Worm (Caenorhabditis elegans) whole organism, young adult: ENCODE measurements around the gene F11D11.3.
A peak's percentile ranks its signal among the peaks of the same experiment; 100 is the strongest.

ENCODE experiments used
- B0261.1 ChIP-seq: sonication (generic microtip); optimal IDR thresholded peaks from 2 replicates; lab custom pipeline; 2016; ENCODE audit warnings: mild to moderate bottlenecking, missing genetic modification characterization, moderate library complexity, missing compliant biosample characterization
- D2030.7 ChIP-seq: fragments of 200-800 bp; sonication (Bioruptor generic); IDR thresholded peaks from 2 replicates; pipeline ENCODE4 v1.3.6; 2022; ENCODE audit warnings: missing genetic modification reagents, missing genetic modification characterization, missing compliant biosample characterization
- F49E8.2 ChIP-seq: sonication (generic microtip); optimal IDR thresholded peaks from 3 replicates; lab custom pipeline; 2017; ENCODE audit warnings: missing genetic modification characterization, mild to moderate bottlenecking, missing compliant biosample characterization, antibody characterized with exemption, moderate library complexity; ENCODE audit not compliant: insufficient read depth
- Y79H2A.3 ChIP-seq: fragments of 200-800 bp; sonication (Bioruptor generic); conservative IDR thresholded peaks from 2 replicates; pipeline ENCODE4 v1.3.6; 2022; ENCODE audit warnings: missing genetic modification reagents, missing genetic modification characterization, missing compliant biosample characterization
- ama-1 ChIP-seq, 3 experiments: fragments of 150-350 bp in 1 of 3; sonication (generic microtip) in 2 of 3; optimal IDR thresholded peaks; 2 replicates each; lab custom pipeline; 2014 to 2018; ENCODE audit warnings: missing biosample characterization in 2 of 3, missing genetic modification characterization in 2 of 3, missing genetic modification reagents in 2 of 3
- aptf-3 ChIP-seq: fragments of 200-800 bp; sonication (Bioruptor generic); IDR thresholded peaks from 2 replicates; pipeline ENCODE4 v1.3.6; 2022; ENCODE audit warnings: missing genetic modification characterization, missing compliant biosample characterization
- bed-1 ChIP-seq: fragments of 200-800 bp; sonication (Bioruptor generic); IDR thresholded peaks from 2 replicates; pipeline ENCODE4 v1.3.6; 2022; ENCODE audit warnings: missing genetic modification reagents, missing genetic modification characterization, missing compliant biosample characterization
- bed-2 ChIP-seq: fragments of 200-800 bp; sonication (Bioruptor generic); IDR thresholded peaks from 2 replicates; pipeline ENCODE4 v1.3.6; 2022; ENCODE audit warnings: missing genetic modification reagents, missing genetic modification characterization, missing compliant biosample characterization
- cebp-1 ChIP-seq, 2 experiments: fragments of 200-800 bp in 1 of 2; sonication (Bioruptor generic) in 1 of 2; sonication (generic microtip) in 1 of 2; IDR thresholded peaks in 1 of 2; optimal IDR thresholded peaks in 1 of 2; 2 replicates each; pipeline versions ENCODE4 v1.3.6 to Lab custom; 2017 to 2022; ENCODE audit warnings: missing compliant biosample characterization in 2 of 2, missing genetic modification characterization in 2 of 2, mild to moderate bottlenecking in 1 of 2, missing genetic modification reagents in 1 of 2, moderate library complexity in 1 of 2
- ceh-58 ChIP-seq: fragments of 200-800 bp; sonication (Bioruptor generic); IDR thresholded peaks from 2 replicates; pipeline ENCODE4 v1.3.6; 2022; ENCODE audit warnings: missing genetic modification characterization, missing compliant biosample characterization
- chd-7 ChIP-seq: sonication (generic microtip); optimal IDR thresholded peaks from 2 replicates; lab custom pipeline; 2016; ENCODE audit warnings: mild to moderate bottlenecking, missing genetic modification characterization, moderate library complexity, missing compliant biosample characterization
- die-1 ChIP-seq: sonication (generic microtip); optimal IDR thresholded peaks from 2 replicates; lab custom pipeline; 2016; ENCODE audit warnings: missing genotype, mild to moderate bottlenecking, missing genetic modification characterization, missing compliant biosample characterization
- egl-44 ChIP-seq: fragments of 200-800 bp; sonication (Bioruptor generic); IDR thresholded peaks from 2 replicates; pipeline ENCODE4 v1.3.6; 2022; ENCODE audit warnings: missing genetic modification reagents, missing genetic modification characterization, missing compliant biosample characterization
- fkh-3 ChIP-seq: sonication (generic microtip); optimal IDR thresholded peaks from 2 replicates; lab custom pipeline; 2016; ENCODE audit warnings: mild to moderate bottlenecking, missing genetic modification characterization, missing compliant biosample characterization
- him-1 ChIP-seq: sonication (generic microtip); optimal IDR thresholded peaks from 2 replicates; lab custom pipeline; 2016; ENCODE audit warnings: missing genotype, missing genetic modification reagents, missing genetic modification characterization, missing compliant biosample characterization
- hlh-12 ChIP-seq: sonication (generic microtip); optimal IDR thresholded peaks from 2 replicates; lab custom pipeline; 2016; ENCODE audit warnings: missing genetic modification characterization, missing compliant biosample characterization
- hlh-26 ChIP-seq: fragments of 200-800 bp; sonication (Bioruptor generic); conservative IDR thresholded peaks from 2 replicates; pipeline ENCODE4 v1.3.6; 2022; ENCODE audit warnings: missing genetic modification reagents, missing genetic modification characterization, missing compliant biosample characterization
- hrde-1 ChIP-seq: sonication (generic microtip); optimal IDR thresholded peaks from 2 replicates; lab custom pipeline; 2016; ENCODE audit warnings: missing genetic modification characterization, mild to moderate bottlenecking, missing compliant biosample characterization, moderate library complexity, missing genotype, missing genetic modification reagents, borderline replicate concordance
- hsf-1 ChIP-seq: fragments of 200-800 bp; sonication (Bioruptor generic); IDR thresholded peaks from 2 replicates; pipeline ENCODE4 v1.3.6; 2022; ENCODE audit warnings: missing genetic modification reagents, missing genetic modification characterization, missing compliant biosample characterization
- lin-35 ChIP-seq, 3 experiments: fragments of 150-350 bp in 2 of 3; sonication (generic microtip) in 1 of 3; optimal IDR thresholded peaks; 2 replicates each; lab custom pipeline; 2014 to 2018; ENCODE audit warnings: missing biosample characterization in 3 of 3, missing genetic modification characterization in 3 of 3, missing genetic modification reagents in 3 of 3
- madf-10 ChIP-seq: sonication (generic microtip); optimal IDR thresholded peaks from 2 replicates; lab custom pipeline; 2016; ENCODE audit warnings: mild to moderate bottlenecking, missing genetic modification characterization, missing compliant biosample characterization
- nfya-1 ChIP-seq: sonication (generic microtip); optimal IDR thresholded peaks from 2 replicates; lab custom pipeline; 2017; ENCODE audit warnings: antibody characterized with exemption, missing compliant biosample characterization, missing genetic modification characterization, borderline replicate concordance; ENCODE audit not compliant: insufficient read depth
- nfyb-1 ChIP-seq: fragments of 200-800 bp; sonication (Bioruptor generic); IDR thresholded peaks from 2 replicates; pipeline ENCODE4 v1.3.6; 2022; ENCODE audit warnings: missing genetic modification reagents, missing genetic modification characterization, missing compliant biosample characterization
- nhr-120 ChIP-seq: fragments of 200-800 bp; sonication (Bioruptor generic); IDR thresholded peaks from 2 replicates; pipeline ENCODE4 v1.3.6; 2022; ENCODE audit warnings: missing genetic modification characterization, missing compliant biosample characterization
- rpc-1 ChIP-seq, 2 experiments: fragments of 150-350 bp in 1 of 2; sonication (generic microtip) in 1 of 2; optimal IDR thresholded peaks; 2 replicates each; lab custom pipeline; 2014 to 2018; ENCODE audit warnings: missing biosample characterization in 1 of 2, missing genetic modification characterization in 1 of 2, missing genetic modification reagents in 1 of 2, missing genotype in 1 of 2
- sdz-38 ChIP-seq: sonication (generic microtip); optimal IDR thresholded peaks from 2 replicates; lab custom pipeline; 2016; ENCODE audit warnings: missing genotype, missing genetic modification characterization, missing compliant biosample characterization
- snpc-3.4 ChIP-seq: sonication (generic microtip); optimal IDR thresholded peaks from 2 replicates; lab custom pipeline; 2017; ENCODE audit warnings: missing genetic modification characterization, mild to moderate bottlenecking, missing compliant biosample characterization, antibody characterized with exemption, moderate library complexity, missing genotype, missing genetic modification reagents
- snpc-4 ChIP-seq, 5 experiments: fragments of 150-350 bp in 1 of 5; sonication (generic microtip) in 4 of 5; optimal IDR thresholded peaks; 2 replicates each; lab custom pipeline; 2014 to 2018; ENCODE audit warnings: missing genetic modification characterization in 5 of 5, missing biosample characterization in 3 of 5, antibody characterized with exemption in 2 of 5, mild to moderate bottlenecking in 2 of 5, missing compliant biosample characterization in 2 of 5, missing genotype in 2 of 5, moderate library complexity in 2 of 5, missing genetic modification reagents in 1 of 5
- tbp1 ChIP-seq: fragments of 200-800 bp; sonication (Bioruptor generic); optimal IDR thresholded peaks from 2 replicates; lab custom pipeline; 2018; ENCODE audit warnings: mild to moderate bottlenecking, missing genetic modification characterization, missing compliant biosample characterization
- unc-62 ChIP-seq: fragments of 150-350 bp; optimal IDR thresholded peaks from 2 replicates; lab custom pipeline; 2014; ENCODE audit warnings: missing biosample characterization, missing genetic modification reagents, missing genetic modification characterization
- ztf-18 ChIP-seq: sonication (generic microtip); optimal IDR thresholded peaks from 2 replicates; lab custom pipeline; 2016; ENCODE audit warnings: missing genotype, mild to moderate bottlenecking, missing genetic modification characterization, missing compliant biosample characterization
- ztf-22 ChIP-seq: fragments of 200-800 bp; sonication (Bioruptor generic); optimal IDR thresholded peaks from 2 replicates; lab custom pipeline; 2018; ENCODE audit warnings: mild to moderate bottlenecking, missing genetic modification characterization, moderate library complexity, missing compliant biosample characterization
- ztf-28 ChIP-seq: fragments of 200-800 bp; sonication (Bioruptor generic); IDR thresholded peaks from 2 replicates; pipeline ENCODE4 v1.3.6; 2022; ENCODE audit warnings: missing genetic modification reagents, missing genetic modification characterization, missing compliant biosample characterization

F11D11.3 gene

DNA sequence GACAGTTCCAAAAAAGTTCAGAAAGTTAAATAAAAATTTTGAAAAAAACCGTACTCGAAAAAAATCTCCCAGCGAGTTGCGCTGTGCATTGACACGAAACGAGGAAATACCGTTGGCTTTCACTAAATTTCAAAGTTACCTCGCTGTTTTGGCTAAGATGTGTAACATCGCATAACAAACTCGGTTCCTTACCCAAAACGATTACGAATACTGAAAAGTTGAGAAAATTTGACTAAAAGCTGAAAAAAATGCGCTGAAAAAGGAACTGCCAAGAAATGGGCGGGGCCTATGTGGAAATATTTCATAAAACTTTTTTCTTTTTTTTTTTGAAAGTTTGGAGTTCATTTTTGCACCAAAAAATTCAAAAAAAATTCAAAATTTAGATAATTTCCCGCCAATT, 40.7 kb downstream of the F11D11.3 start:
- TF ChIP-seq sdz-38 (tag; lab: Kevin White, UChicago) (peak; percentile 6), snpc-4 (GFP tag; optimal IDR thresholded peaks at IDR 0.05; lab: Kevin White, UChicago) (no peak), snpc-4 (tag; optimal IDR thresholded peaks at IDR 0.05; lab: Kevin White, UChicago) (no peak)

DNA sequence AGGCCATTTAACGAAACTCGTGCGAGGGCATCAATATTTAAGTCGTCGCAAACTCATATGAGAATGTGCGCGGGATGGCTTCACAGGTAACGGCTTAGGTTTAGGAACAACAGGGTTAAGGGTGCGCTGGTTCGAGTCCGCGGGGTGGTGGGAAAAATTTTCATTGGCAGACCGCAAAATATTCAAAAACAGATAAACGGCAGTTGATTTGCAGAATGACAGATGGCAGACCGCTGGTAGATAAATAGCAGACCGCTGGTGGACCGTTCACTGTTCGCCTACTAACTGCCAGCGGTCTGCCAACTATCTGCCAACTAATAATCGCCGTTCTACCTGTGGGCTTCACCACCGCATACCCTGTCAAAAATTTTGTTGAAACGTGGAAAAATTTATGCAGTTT, 48.0 kb downstream of the F11D11.3 start:
- no peak for TF ChIP-seq fkh-3 (tag; lab: Kevin White, UChicago)
- peak; percentile 53 for TF ChIP-seq hlh-12 (tag; lab: Kevin White, UChicago)
- peak; percentile 43 for TF ChIP-seq hrde-1 (tag; lab: Kevin White, UChicago)
- no peak for TF ChIP-seq snpc-3.4 (tag; lab: Kevin White, UChicago)
- peak; percentile 95; the same call in 1 of the 2 replicates for TF ChIP-seq nhr-120 (GFP tag; lab: Robert Waterston, UW)
- TF ChIP-seq snpc-4 (GFP tag; optimal IDR thresholded peaks at IDR 0.05; lab: Kevin White, UChicago): no peak
- TF ChIP-seq snpc-4 (tag; optimal IDR thresholded peaks at IDR 0.05; lab: Kevin White, UChicago): peak in 1 of 4 experiments; percentile 52
- peak; percentile 22 for TF ChIP-seq him-1 (tag; lab: Kevin White, UChicago)
- peak; percentile 69; the same call in 1 of the 2 replicates for TF ChIP-seq egl-44 (GFP tag; lab: Robert Waterston, UW)
- no peak for TF ChIP-seq bed-2
- TF ChIP-seq Y79H2A.3 (GFP tag; lab: Robert Waterston, UW): no peak
- TF ChIP-seq F49E8.2: peak; percentile 1
- no peak for TF ChIP-seq ztf-22 (GFP tag; lab: Kevin White, UChicago)
- TF ChIP-seq B0261.1 (tag; lab: Kevin White, UChicago): peak; percentile 24
- TF ChIP-seq die-1 (tag; lab: Kevin White, UChicago): peak; percentile 24
- no peak for TF ChIP-seq hsf-1
- peak; percentile 87 for TF ChIP-seq ztf-18 (tag; lab: Kevin White, UChicago)
- TF ChIP-seq bed-1 (GFP tag; lab: Robert Waterston, UW): peak; percentile 97
- TF ChIP-seq hlh-26 (GFP tag; lab: Robert Waterston, UW): no peak
- TF ChIP-seq D2030.7: peak; percentile 24; the same call in 1 of the 2 replicates
- no peak for TF ChIP-seq nfyb-1 (GFP tag; lab: Robert Waterston, UW)
- TF ChIP-seq ztf-28 (GFP tag; lab: Robert Waterston, UW): no peak
- peak; percentile 37 for TF ChIP-seq rpc-1 (optimal IDR thresholded peaks at IDR 0.05; lab: Kevin White, UChicago)
- TF ChIP-seq rpc-1 (tag; optimal IDR thresholded peaks at IDR 0.05; lab: Kevin White, UChicago): peak; percentile 75
- no peak for TF ChIP-seq ama-1 (optimal IDR thresholded peaks at IDR 0.05; lab: Kevin White, UChicago)
- TF ChIP-seq ama-1 (GFP tag; optimal IDR thresholded peaks at IDR 0.05; lab: Kevin White, UChicago): peak in 1 of 2 experiments; percentile 5
- no peak for TF ChIP-seq unc-62 (GFP tag; lab: Kevin White, UChicago)
- TF ChIP-seq, all 124 proteins: peak for 14

DNA sequence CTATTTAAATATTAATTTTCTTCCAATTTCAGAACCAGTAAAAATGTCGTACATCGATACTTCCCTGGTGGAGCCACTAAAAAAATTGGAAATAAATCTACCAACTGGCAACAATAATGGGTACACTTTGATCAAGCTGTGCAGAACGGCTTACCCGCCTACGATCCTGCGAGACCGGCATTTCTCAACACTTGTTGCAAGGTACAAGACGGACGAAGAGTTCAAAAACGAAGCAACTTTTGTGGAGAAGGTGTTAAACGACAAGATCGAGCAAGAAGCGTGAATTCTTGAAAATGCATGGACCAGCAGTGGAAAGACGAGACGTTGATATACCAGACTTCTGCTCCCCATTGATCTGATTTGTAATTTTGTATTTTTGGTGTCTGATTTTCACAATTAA, 48.7 kb downstream of the F11D11.3 start:
- TF ChIP-seq aptf-3 (GFP tag; lab: Robert Waterston, UW) (peak; percentile 32; the same call in 1 of the 2 replicates), nfya-1 (tag; lab: Kevin White, UChicago) (peak; percentile 41), madf-10 (tag; lab: Kevin White, UChicago) (no peak), lin-35 (GFP tag; optimal IDR thresholded peaks at IDR 0.05; lab: Kevin White, UChicago) (no peak), nhr-120 (GFP tag; lab: Robert Waterston, UW) (peak; percentile 78; the same call in 1 of the 2 replicates)

DNA sequence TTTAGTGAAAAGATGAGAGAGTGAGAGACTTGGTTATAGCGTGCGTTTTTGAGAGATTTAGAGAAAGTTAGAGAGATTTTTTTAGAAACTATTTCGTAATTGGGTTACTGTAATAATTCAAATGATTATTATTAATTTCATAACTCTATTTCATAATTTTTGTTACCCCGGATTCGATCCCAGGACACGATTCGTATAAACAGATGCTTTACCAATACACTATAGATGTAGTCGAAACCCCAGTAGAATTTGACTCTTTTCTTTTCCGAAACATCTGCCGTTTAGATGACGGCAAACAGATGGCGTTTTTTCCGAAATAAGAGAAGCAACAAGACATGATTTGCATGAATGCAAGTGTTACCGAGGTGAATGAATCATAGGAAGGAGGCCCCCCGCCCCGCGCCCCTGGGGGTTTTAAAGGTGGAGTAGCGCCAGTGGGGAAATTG, 50.0 kb downstream of the F11D11.3 start:
- TF ChIP-seq egl-44 (GFP tag; lab: Robert Waterston, UW) (no peak), nhr-120 (GFP tag; lab: Robert Waterston, UW) (peak; percentile 86; the same call in 1 of the 2 replicates), rpc-1 (optimal IDR thresholded peaks at IDR 0.05; lab: Kevin White, UChicago) (peak; percentile 3), rpc-1 (tag; optimal IDR thresholded peaks at IDR 0.05; lab: Kevin White, UChicago) (peak; percentile 61), ceh-58 (GFP tag; lab: Robert Waterston, UW) (peak; percentile 86; the same call in 1 of the 2 replicates), aptf-3 (GFP tag; lab: Robert Waterston, UW) (peak; percentile 74; the same call in 1 of the 2 replicates), chd-7 (tag; lab: Kevin White, UChicago) (no peak), B0261.1 (tag; lab: Kevin White, UChicago) (peak; percentile 26), cebp-1 (GFP tag; IDR thresholded peaks at IDR 0.05; lab: Robert Waterston, UW) (peak; percentile 38; the same call in 1 of the 2 replicates), cebp-1 (tag; optimal IDR thresholded peaks at IDR 0.05; lab: Kevin White, UChicago) (no peak), tbp1 (peak; percentile 70), hlh-12 (tag; lab: Kevin White, UChicago) (peak; percentile 14)
